Fruit fly (Drosophila melanogaster): Measurements from ENCODE around the gene CG7025.

CG7025 gene

dm6 chr2L:7702383-7703188, 10.1 kb upstream of the CG7025 start, which contains the start of gene Tep3:
Gene Tep3, plus strand, starts transcription at chr2L:7702805.
- TF ChIP-seq Dll (optimal IDR thresholded peaks at IDR 0.05), result no peak
- TF ChIP-seq pan (optimal IDR thresholded peaks at IDR 0.05), result no peak
- TF ChIP-seq psq (optimal IDR thresholded peaks at IDR 0.05), result no peak
- TF ChIP-seq usp (GFP tag; optimal IDR thresholded peaks at IDR 0.05), result no peak
- no peak for TF ChIP-seq EcR (GFP tag; optimal IDR thresholded peaks at IDR 0.05)
- peak; percentile 3 for TF ChIP-seq CG8478 (optimal IDR thresholded peaks at IDR 0.05)

dm6 chr2L:7701417-7701816, 8.9 kb upstream of the CG7025 start, which contains the start of gene Tep2:
Gene Tep2, minus strand, starts transcription at chr2L:7701601.
- no peak for TF ChIP-seq CG8478 (optimal IDR thresholded peaks at IDR 0.05)
- TF ChIP-seq psq (optimal IDR thresholded peaks at IDR 0.05), result no peak

DNA sequence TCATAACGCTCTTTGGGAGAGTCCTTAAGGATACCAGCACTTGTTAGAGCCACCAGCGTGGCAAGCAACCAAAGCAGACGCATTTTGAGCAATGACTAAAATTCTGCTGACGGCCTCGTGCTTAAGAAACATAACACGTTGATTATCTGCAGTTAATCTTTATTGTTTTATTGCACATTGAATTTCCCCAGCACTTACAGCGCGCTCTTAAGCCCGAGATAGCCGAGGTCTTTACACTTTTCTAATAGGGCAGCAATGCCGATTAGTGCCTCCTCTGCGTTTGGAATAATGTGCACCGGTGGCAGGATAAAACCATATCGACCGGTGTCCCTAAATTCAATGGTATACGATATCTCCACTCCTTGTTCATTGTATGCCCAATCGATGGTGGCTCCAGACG, 1.5 kb downstream of the CG7025 start, which contains the start of gene CG18585:
CG18585 (minus strand) TSS at position 101 of the 400 bp plus-strand sequence.
- TF ChIP-seq EcR (GFP tag; optimal IDR thresholded peaks at IDR 0.05) (no peak), usp (GFP tag; optimal IDR thresholded peaks at IDR 0.05) (no peak), psq (optimal IDR thresholded peaks at IDR 0.05) (no peak), pan (optimal IDR thresholded peaks at IDR 0.05) (no peak), Dll (optimal IDR thresholded peaks at IDR 0.05) (no peak), CG8478 (optimal IDR thresholded peaks at IDR 0.05) (no peak)

DNA sequence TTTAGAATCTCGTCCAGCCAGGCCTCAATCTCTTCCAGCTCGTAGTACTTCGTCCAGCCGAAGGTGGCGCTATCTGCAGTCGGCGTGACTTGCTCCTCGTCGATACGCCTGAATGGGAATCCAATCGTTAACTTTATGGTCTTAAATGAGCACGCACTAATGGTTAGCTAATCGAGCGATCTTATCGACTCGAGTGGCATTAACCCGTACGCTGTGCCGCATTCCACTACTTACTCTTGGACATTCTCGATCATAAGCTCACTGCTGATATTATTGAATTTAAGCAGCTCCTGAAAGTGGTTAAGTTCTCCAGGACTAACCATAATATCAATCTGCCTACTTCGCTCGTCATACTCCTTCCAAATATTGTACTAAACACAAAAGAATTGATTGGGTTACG, 2.0 kb downstream of the CG7025 start:
- no peak for TF ChIP-seq EcR (GFP tag; optimal IDR thresholded peaks at IDR 0.05)

- TF ChIP-seq CG8478 (optimal IDR thresholded peaks at IDR 0.05), result no peak
- TF ChIP-seq psq (optimal IDR thresholded peaks at IDR 0.05), result no peak
- TF ChIP-seq pan (optimal IDR thresholded peaks at IDR 0.05), result no peak
- TF ChIP-seq EcR (GFP tag; optimal IDR thresholded peaks at IDR 0.05), result no peak
- TF ChIP-seq usp (GFP tag; optimal IDR thresholded peaks at IDR 0.05), result no peak
- no peak for TF ChIP-seq Dll (optimal IDR thresholded peaks at IDR 0.05)
These were observed 7.2 kb downstream of the CG7025 start for dm6 chr2L:7685290-7685689.

DNA sequence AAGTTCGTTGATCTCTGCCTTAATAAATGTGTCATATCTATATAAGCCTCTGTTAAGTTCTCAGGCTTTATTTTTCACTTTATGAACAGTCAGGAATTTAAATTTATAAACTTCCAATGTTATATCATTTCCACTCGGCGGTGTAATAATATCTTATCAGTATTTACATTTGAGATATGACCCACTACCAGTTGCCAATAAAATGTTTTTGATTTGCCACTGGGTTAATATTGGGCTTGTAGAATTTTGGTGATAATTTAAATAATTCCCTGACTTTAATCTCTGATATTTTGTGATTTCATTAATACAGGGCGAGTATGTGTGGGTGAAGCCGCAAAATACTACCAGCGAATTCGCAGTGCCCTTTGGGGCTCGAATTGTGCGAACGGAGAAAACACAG, 12.2 kb downstream of the CG7025 start:
- TF ChIP-seq Dll (optimal IDR thresholded peaks at IDR 0.05), result no peak
- TF ChIP-seq EcR (GFP tag; optimal IDR thresholded peaks at IDR 0.05), result no peak

DNA sequence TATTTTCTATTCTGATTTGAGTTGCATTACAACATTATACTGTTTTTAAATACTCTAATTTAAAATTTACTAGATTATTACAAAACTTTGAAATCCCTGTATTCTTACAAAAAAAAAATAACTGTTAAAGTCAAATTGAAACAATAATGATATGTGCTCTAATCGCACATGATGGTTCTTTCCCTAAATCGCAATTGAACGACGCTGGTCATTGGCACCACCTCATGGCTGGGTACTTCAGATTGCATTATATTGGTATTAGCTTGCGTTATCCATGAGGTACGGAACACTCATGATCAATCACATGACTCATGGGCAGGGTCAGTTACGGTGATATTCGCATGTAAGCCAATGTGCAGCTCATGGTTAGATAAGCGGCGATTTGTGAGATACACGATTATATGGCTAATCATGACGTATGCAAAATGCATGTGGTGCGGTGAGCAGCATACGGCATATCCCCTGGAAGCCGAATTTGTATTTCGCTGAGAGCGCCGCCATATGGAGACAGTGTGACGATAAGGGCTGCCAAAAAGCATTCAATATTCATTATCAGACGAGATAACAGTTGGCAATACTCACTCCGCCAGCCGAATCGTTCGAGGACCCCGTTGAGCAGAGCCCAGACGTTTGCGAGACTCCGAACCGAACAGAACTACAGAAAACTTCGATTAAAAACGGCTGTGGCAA, 14.2 kb downstream of the CG7025 start:
- no peak for TF ChIP-seq EcR (GFP tag; optimal IDR thresholded peaks at IDR 0.05)
- no peak for TF ChIP-seq CG8478 (optimal IDR thresholded peaks at IDR 0.05)
- TF ChIP-seq Dll (optimal IDR thresholded peaks at IDR 0.05), result no peak

dm6 chr2L:7676982-7677381, 15.5 kb downstream of the CG7025 start:
- TF ChIP-seq psq (optimal IDR thresholded peaks at IDR 0.05) (no peak), pan (optimal IDR thresholded peaks at IDR 0.05) (no peak), Dll (optimal IDR thresholded peaks at IDR 0.05) (no peak), usp (GFP tag; optimal IDR thresholded peaks at IDR 0.05) (no peak), EcR (GFP tag; optimal IDR thresholded peaks at IDR 0.05) (no peak), CG8478 (optimal IDR thresholded peaks at IDR 0.05) (no peak)

- TF ChIP-seq Dll (optimal IDR thresholded peaks at IDR 0.05) (no peak), CG8478 (optimal IDR thresholded peaks at IDR 0.05) (no peak), EcR (GFP tag; optimal IDR thresholded peaks at IDR 0.05) (no peak), pan (optimal IDR thresholded peaks at IDR 0.05) (no peak), psq (optimal IDR thresholded peaks at IDR 0.05) (no peak), usp (GFP tag; optimal IDR thresholded peaks at IDR 0.05) (no peak)
These were observed 16.7 kb downstream of the CG7025 start for dm6 chr2L:7675754-7676178.

DNA sequence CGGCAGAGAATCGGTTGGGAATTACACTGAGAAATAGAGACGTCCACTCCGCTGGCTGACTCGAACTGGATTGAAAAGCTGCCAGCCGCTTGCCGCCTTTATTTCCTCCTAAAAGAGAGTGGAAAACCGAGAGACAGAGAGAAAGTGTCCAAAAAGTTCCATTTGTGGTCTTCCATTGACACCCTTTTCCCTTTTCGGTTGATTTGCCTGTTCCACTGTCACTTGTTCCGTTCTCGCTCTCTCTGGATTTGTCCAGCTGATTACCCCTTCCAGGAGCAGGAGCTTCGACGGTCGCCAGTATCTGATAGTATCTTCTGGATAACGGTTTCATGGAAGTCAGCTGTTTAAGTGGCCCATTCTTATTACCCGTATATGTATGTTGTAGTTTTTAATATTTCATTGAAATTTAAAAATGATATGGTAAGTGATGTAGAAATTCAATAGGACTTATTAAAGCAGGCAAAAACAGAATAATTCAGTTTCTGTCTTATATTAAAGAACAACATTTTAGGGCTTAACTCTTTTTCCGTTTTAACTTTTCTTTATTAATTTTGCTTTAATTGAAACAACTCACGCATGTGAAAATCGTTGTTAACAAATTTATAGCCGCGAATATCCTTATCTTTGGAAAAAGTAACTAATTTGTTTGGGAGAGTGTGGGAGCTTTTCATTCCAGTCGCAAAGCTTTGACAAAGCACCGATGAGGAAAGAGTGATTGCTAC, 17.3 kb downstream of the CG7025 start, which contains the start of gene Slob:
Slob (minus strand) TSS at position 51 of the 722 bp plus-strand sequence.
- TF ChIP-seq Dll (optimal IDR thresholded peaks at IDR 0.05) (no peak), pan (optimal IDR thresholded peaks at IDR 0.05) (no peak), usp (GFP tag; optimal IDR thresholded peaks at IDR 0.05) (no peak), psq (optimal IDR thresholded peaks at IDR 0.05) (no peak), CG8478 (optimal IDR thresholded peaks at IDR 0.05) (no peak), EcR (GFP tag; optimal IDR thresholded peaks at IDR 0.05) (no peak)

dm6 chr2L:7665747-7666146, 26.7 kb downstream of the CG7025 start, which contains the start of gene Myo28B1:
Gene Myo28B1, plus strand, starts transcription at chr2L:7666047.
- TF ChIP-seq usp (GFP tag; optimal IDR thresholded peaks at IDR 0.05) (no peak), psq (optimal IDR thresholded peaks at IDR 0.05) (no peak), EcR (GFP tag; optimal IDR thresholded peaks at IDR 0.05) (no peak), Dll (optimal IDR thresholded peaks at IDR 0.05) (no peak), CG8478 (optimal IDR thresholded peaks at IDR 0.05) (no peak), pan (optimal IDR thresholded peaks at IDR 0.05) (no peak)

DNA sequence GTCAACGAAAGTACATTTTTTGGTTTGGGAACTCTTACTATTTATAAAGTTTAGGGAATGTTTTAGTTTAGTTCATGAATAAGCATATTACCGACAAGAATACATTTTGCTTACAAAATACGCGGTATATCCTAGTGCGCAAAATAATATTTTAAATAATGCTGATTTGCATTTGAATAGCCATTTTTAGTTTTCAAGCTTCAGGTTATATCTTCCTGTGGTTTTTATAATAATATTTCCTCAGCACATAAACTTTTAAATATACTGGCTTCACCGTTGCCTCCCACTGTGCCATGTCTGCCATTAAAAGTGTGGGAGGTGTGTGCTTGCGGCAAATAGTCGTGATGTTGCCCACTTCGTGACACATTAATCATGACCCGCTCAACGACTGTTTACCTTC, 32.4 kb downstream of the CG7025 start:
- TF ChIP-seq EcR (GFP tag; optimal IDR thresholded peaks at IDR 0.05), result no peak
- no peak for TF ChIP-seq pan (optimal IDR thresholded peaks at IDR 0.05)
- TF ChIP-seq usp (GFP tag; optimal IDR thresholded peaks at IDR 0.05), result no peak

Measured in whole organism.